Fruit fly (Drosophila melanogaster) whole organism, wandering third instar larva: ENCODE data around the gene CG34432.

Experiments used
- Abd-B ChIP-seq: fragments of >200 bp; optimal IDR thresholded peaks from 2 replicates; lab custom pipeline; 2017; ENCODE audit warnings: missing biosample characterization, missing genetic modification characterization
- HLH106 ChIP-seq: fragments of 200-800 bp; optimal IDR thresholded peaks from 3 replicates; lab custom pipeline; 2019; ENCODE audit warnings: missing biosample characterization, mild to moderate bottlenecking, missing genetic modification characterization, moderate library complexity
- OdsH ChIP-seq: fragments of 200-800 bp; sonication (Bioruptor generic); optimal IDR thresholded peaks from 2 replicates; lab custom pipeline; 2016; ENCODE audit warnings: missing biosample characterization, mild to moderate bottlenecking, missing genetic modification characterization
- lola ChIP-seq: fragments of >200 bp; optimal IDR thresholded peaks from 2 replicates; lab custom pipeline; 2017; ENCODE audit warnings: missing biosample characterization, missing genetic modification characterization
- pan ChIP-seq: fragments of >200 bp; optimal IDR thresholded peaks from 2 replicates; lab custom pipeline; 2017
- psq ChIP-seq: fragments of 200-800 bp; sonication (Bioruptor generic); optimal IDR thresholded peaks from 3 replicates; lab custom pipeline; 2017; ENCODE audit warnings: missing biosample characterization, mild to moderate bottlenecking, missing genetic modification characterization, moderate library complexity

DNA sequence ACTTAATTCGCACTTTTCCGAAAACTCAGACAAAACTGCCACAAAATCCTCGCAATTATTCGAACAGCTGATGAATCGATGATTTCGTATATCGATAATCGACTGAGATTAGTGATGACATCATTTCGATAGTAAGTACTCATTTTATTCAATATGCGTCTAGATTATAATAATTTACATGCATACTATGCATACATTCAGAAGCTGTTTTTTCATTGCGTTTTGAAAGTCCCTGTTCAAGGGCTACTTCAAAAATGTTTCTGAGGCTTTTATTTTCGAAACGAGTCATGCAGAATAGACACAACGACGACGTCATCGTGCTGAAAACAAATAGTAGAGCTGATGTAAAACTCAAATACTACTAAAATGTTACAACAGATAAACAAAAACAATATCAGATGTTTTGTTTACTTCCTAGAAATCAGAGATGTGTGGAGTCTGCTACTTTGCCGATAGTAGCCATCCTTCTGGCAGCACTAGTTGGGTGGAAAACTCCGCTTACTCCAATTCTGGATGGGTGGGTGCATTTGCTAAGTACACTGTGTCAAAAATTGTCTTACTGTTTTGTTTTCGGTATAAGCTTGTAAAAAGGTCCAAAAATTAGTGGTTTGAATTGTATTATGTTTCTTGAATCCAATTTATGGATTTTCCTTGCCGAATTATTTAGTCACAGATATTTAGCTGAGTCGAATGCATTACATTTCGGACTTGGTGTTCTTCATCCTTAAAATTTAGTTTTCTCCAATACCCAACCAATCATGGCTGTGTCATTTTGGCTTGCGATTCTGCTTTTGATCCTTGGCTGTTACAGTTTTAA lies 47.3 kb upstream of the CG34432 start, which contains the start of the genes CG2246 and CG31021:
- no peak for TF ChIP-seq psq
- no peak for TF ChIP-seq pan (lab: Kevin White, UChicago)
- TF ChIP-seq lola, result no peak
- peak; percentile 32 for TF ChIP-seq HLH106
- no peak for TF ChIP-seq Abd-B (GFP tag; lab: Kevin White, UChicago)
- TF ChIP-seq OdsH (GFP tag; lab: Kevin White, UChicago), result peak; percentile 1
